Fruit fly (Drosophila melanogaster): ENCODE data around the gene Adi1.

Gene Adi1

DNA sequence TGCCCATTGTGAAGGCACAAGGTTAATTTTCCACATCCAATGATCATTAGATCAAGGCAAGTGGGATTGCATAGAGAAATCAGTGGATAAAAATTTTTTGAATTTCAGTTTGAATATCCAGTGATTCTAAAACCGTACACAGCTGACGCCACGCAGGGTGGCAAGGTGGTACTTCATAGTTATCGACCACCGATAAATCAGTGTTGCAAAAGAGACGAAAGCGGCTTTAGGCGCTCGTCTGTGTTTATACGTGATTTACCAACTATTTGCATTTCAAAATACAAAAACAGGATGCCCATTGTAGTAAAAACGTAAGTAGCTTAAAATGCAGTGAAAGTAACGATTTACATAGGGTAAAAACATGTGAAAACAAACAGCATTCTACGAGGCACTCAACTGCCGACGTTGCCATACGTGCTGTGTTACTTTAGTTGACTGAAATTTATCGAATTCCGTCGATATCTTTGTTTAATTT, 32.3 kb upstream of the Adi1 start, which contains the start of the genes CG42535, CG34001 and hay (continued):
- no peak for TF ChIP-seq CG3995 (GFP tag; optimal IDR thresholded peaks at IDR 0.05)
- peak; percentile 7 for TF ChIP-seq CG12391 (tag; optimal IDR thresholded peaks at IDR 0.05)
- TF ChIP-seq HLH54F (GFP tag; optimal IDR thresholded peaks at IDR 0.05), result peak; percentile 35
- no peak for TF ChIP-seq ewg (GFP tag; optimal IDR thresholded peaks at IDR 0.05)
- no peak for TF ChIP-seq CG8359 (GFP tag; optimal IDR thresholded peaks at IDR 0.05; ENCODE audit: borderline replicate concordance)
- 0 out of 2 replicates have a peak, but pooled peaks have one; percentile 14 for TF ChIP-seq CG4730 (GFP tag; IDR thresholded peaks at IDR 0.05)
- TF ChIP-seq Stat92E (GFP tag; optimal IDR thresholded peaks at IDR 0.05), result peak in 1 of 3 experiments; percentile 6
- TF ChIP-seq zfh1 (GFP tag; IDR thresholded peaks at IDR 0.05), result peak; percentile 9; the same call in 1 of the 3 replicates
- TF ChIP-seq Myb (GFP tag; optimal IDR thresholded peaks at IDR 0.05), result peak; percentile 95
- TF ChIP-seq zfh2 (GFP tag; optimal IDR thresholded peaks at IDR 0.05), result peak; percentile 29
- peak; percentile 95 for TF ChIP-seq CG10267 (tag; optimal IDR thresholded peaks at IDR 0.05)
- TF ChIP-seq CG16779 (GFP tag; IDR thresholded peaks at IDR 0.05), result no peak
- peak; percentile 51 for TF ChIP-seq HmgZ (tag; optimal IDR thresholded peaks at IDR 0.05)
- TF ChIP-seq hkb (optimal IDR thresholded peaks at IDR 0.05), result peak; percentile 32
- TF ChIP-seq hkb (GFP tag; IDR thresholded peaks at IDR 0.05), result no peak
- no peak for TF ChIP-seq BtbVII (GFP tag; optimal IDR thresholded peaks at IDR 0.05)

DNA sequence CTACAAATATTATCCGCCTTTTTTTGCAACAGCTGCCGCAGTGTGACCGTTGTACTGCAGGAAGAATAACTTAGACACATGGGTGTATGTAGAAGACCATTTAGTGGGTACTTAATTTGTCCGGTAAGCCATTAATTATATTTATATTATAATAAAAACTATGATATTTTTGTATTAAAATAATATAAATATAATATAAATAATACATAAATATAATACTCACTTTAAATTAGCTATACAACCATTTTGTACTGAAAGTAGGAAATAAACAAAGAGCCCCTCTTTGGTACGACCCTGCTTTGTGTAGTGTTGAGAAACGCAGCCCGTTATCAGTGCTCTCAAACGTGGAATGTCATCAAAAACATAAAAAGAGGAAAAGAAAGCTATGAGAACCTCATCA, 25.4 kb upstream of the Adi1 start, which contains the start of gene Cnep1r2:
Gene Cnep1r2 (plus strand): TSS at position 328 of the 400 bp plus-strand sequence.
- TF ChIP-seq bbx (GFP tag; IDR thresholded peaks at IDR 0.05; ENCODE audit: partially characterized antibody) (0 out of 2 replicates have a peak, but pooled peaks have one; percentile 20), Aef1 (GFP tag; IDR thresholded peaks at IDR 0.05) (peak; percentile 93), ac (GFP tag; optimal IDR thresholded peaks at IDR 0.05) (peak; percentile 87), CG2875 (GFP tag; optimal IDR thresholded peaks at IDR 0.05) (peak; percentile 88), cad (GFP tag; optimal IDR thresholded peaks at IDR 0.05) (no peak), Fer3 (tag; optimal IDR thresholded peaks at IDR 0.05) (peak; percentile 96), CG17328 (GFP tag; IDR thresholded peaks at IDR 0.05) (peak; percentile 94), CG7271 (tag; optimal IDR thresholded peaks at IDR 0.05) (peak; percentile 94), lov (optimal IDR thresholded peaks at IDR 0.05) (no peak), lov (GFP tag; IDR thresholded peaks at IDR 0.05) (peak; percentile 85), zen2 (GFP tag; IDR thresholded peaks at IDR 0.05; ENCODE audit: partially characterized antibody) (no peak), CG12236 (GFP tag; optimal IDR thresholded peaks at IDR 0.05) (no peak), cwo (GFP tag; optimal IDR thresholded peaks at IDR 0.05) (peak; percentile 87), CG31224 (GFP tag; IDR thresholded peaks at IDR 0.05) (peak; percentile 93), pnt (GFP tag; optimal IDR thresholded peaks at IDR 0.05) (peak; percentile 82), nmo (GFP tag; optimal IDR thresholded peaks at IDR 0.05) (peak; percentile 99), C15 (GFP tag; IDR thresholded peaks at IDR 0.05) (peak; percentile 66; the same call in 2 of the 3 replicates), cas (GFP tag; IDR thresholded peaks at IDR 0.05) (peak; percentile 87), Ets65A (GFP tag) (peak; percentile 98), CG14860 (GFP tag; IDR thresholded peaks at IDR 0.05; ENCODE audit: partially characterized antibody) (no peak), CG8478 (optimal IDR thresholded peaks at IDR 0.05) (no peak), kni (GFP tag; optimal IDR thresholded peaks at IDR 0.05) (no peak), Bgb (GFP tag; IDR thresholded peaks at IDR 0.05; ENCODE audit: partially characterized antibody) (no peak), Doc3 (GFP tag; IDR thresholded peaks at IDR 0.05; ENCODE audit: partially characterized antibody) (no peak), CG4707 (GFP tag; optimal IDR thresholded peaks at IDR 0.05) (peak; percentile 72), Antp (GFP tag; optimal IDR thresholded peaks at IDR 0.05) (peak; percentile 66), CG3163 (GFP tag; optimal IDR thresholded peaks at IDR 0.05) (peak; percentile 38), Dbx (GFP tag; IDR thresholded peaks at IDR 0.05) (peak; percentile 93), CG8388 (GFP tag; optimal IDR thresholded peaks at IDR 0.05) (peak; percentile 96), CG11723 (GFP tag; optimal IDR thresholded peaks at IDR 0.05) (peak; percentile 87), CG8924 (tag; optimal IDR thresholded peaks at IDR 0.05) (peak; percentile 97), az2 (GFP tag; optimal IDR thresholded peaks at IDR 0.05) (peak; percentile 94), CG15073 (GFP tag; optimal IDR thresholded peaks at IDR 0.05) (peak; percentile 55), CG3065 (GFP tag; optimal IDR thresholded peaks at IDR 0.05) (peak; percentile 88), ara (GFP tag; IDR thresholded peaks at IDR 0.05) (peak; percentile 90)
